Fruit fly (Drosophila melanogaster) whole organism, prepupa: ENCODE data around the gene rho-5.

ENCODE experiments used
- CG1621 ChIP-seq: fragments of 200-800 bp; sonication (Bioruptor generic); optimal IDR thresholded peaks from 3 replicates; lab custom pipeline; 2018; ENCODE audit warnings: missing biosample characterization, mild to moderate bottlenecking, missing genetic modification characterization
- CG32006 ChIP-seq: fragments of 200-800 bp; sonication (Bioruptor generic); optimal IDR thresholded peaks from 3 replicates; lab custom pipeline; 2017; ENCODE audit warnings: missing biosample characterization, mild to moderate bottlenecking, missing genetic modification characterization
- Eip75B ChIP-seq: fragments of 200-800 bp; sonication (Bioruptor generic); optimal IDR thresholded peaks from 3 replicates; lab custom pipeline; 2016; ENCODE audit warnings: missing biosample characterization, missing genetic modification characterization
- Eip78C ChIP-seq: fragments of 200-800 bp; sonication (Bioruptor generic); peaks from one replicate; lab custom pipeline; 2016; ENCODE audit warnings: missing biosample characterization, missing genetic modification characterization
- OdsH ChIP-seq: fragments of 200-800 bp; sonication (Bioruptor generic); optimal IDR thresholded peaks from 3 replicates; lab custom pipeline; 2016; ENCODE audit warnings: missing biosample characterization, missing genetic modification characterization
- acj6 ChIP-seq: fragments of 200-800 bp; sonication (Bioruptor generic); optimal IDR thresholded peaks from 3 replicates; lab custom pipeline; 2016; ENCODE audit warnings: missing biosample characterization, missing genetic modification characterization
- svp ChIP-seq: fragments of 200-800 bp; sonication (Bioruptor generic); peaks from one replicate; lab custom pipeline; 2016; ENCODE audit warnings: missing biosample characterization, missing genetic modification characterization

DNA sequence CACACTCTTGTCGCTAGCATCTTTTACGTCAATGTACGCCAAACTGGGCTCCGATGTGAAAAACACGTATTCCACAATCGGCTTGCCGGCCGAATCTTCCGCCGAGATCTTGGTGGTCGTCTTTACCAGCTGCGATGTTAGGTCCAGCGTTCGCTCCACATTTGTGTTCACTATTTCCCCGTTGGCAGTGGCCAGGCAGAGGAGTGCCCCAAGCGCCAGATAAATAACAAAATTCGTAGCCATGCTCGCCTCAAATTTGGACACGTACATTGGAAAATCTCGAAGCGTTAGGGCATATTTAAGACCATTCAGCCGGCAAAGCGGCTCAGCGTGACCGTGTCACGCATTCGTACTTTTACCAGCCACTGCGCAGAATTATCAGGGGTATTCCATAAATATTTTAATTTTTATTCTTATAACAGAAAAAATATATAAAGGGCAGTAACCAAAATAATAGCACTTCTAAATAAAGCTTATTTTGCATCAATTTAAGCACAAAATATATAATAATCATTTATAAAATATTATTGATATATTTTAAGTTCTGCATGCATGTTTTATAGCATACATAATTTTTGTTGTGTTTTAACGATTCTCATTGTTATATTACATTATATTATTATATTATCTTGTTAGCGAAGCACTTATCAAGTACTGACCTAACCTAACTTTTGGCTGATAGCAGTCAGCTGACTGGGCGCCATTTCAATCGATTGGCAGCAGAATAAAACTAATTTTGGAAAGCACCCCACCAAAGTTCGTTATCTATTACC, 1.9 kb upstream of the rho-5 start, which contains the start of the genes CG33303 and dpr19:
- no peak for TF ChIP-seq acj6 (GFP tag; lab: Kevin White, UChicago)
- no peak for TF ChIP-seq svp (GFP tag; lab: Kevin White, UChicago)
- no peak for TF ChIP-seq CG32006 (GFP tag; lab: Kevin White, UChicago)
- TF ChIP-seq OdsH (GFP tag; lab: Kevin White, UChicago): no peak
- no peak for TF ChIP-seq CG1621 (tag; lab: Kevin White, UChicago)
- peak; percentile 70 for TF ChIP-seq Eip78C (GFP tag; lab: Kevin White, UChicago)
- no peak for TF ChIP-seq Eip75B (GFP tag; lab: Kevin White, UChicago)
